Worm (Caenorhabditis elegans): ENCODE data around the gene F35B3.7.

Gene F35B3.7

ce11 chrX:17066937-17067336, 24.1 kb upstream of the F35B3.7 start:
- TF ChIP-seq flh-1 (GFP tag; optimal IDR thresholded peaks at IDR 0.05): no peak

ce11 chrX:17064820-17065219, 21.9 kb upstream of the F35B3.7 start:
- no peak for TF ChIP-seq flh-1 (GFP tag; optimal IDR thresholded peaks at IDR 0.05)
- no peak for TF ChIP-seq unc-62 (GFP tag; optimal IDR thresholded peaks at IDR 0.05)
- no peak for TF ChIP-seq pha-4 (tag; optimal IDR thresholded peaks at IDR 0.05)
- TF ChIP-seq lin-13 (tag; optimal IDR thresholded peaks at IDR 0.05): no peak
- no peak for TF ChIP-seq ceh-43 (GFP tag; optimal IDR thresholded peaks at IDR 0.05)
- no peak for TF ChIP-seq ham-2 (GFP tag; optimal IDR thresholded peaks at IDR 0.05)
- no peak for TF ChIP-seq nhr-12 (tag; optimal IDR thresholded peaks at IDR 0.05)
- no peak for TF ChIP-seq unc-120 (tag; optimal IDR thresholded peaks at IDR 0.05; ENCODE audit: poor library complexity, severe bottlenecking)
- no peak for TF ChIP-seq nhr-237 (tag; optimal IDR thresholded peaks at IDR 0.05)
- no peak for TF ChIP-seq snpc-4 (tag; optimal IDR thresholded peaks at IDR 0.05)
- TF ChIP-seq mab-5 (tag; optimal IDR thresholded peaks at IDR 0.05): no peak
- TF ChIP-seq hlh-1 (tag; optimal IDR thresholded peaks at IDR 0.05): no peak
- no peak for TF ChIP-seq mep-1 (tag; optimal IDR thresholded peaks at IDR 0.05)
- TF ChIP-seq mls-2 (tag; optimal IDR thresholded peaks at IDR 0.05): no peak
- TF ChIP-seq M03D4.4 (tag; optimal IDR thresholded peaks at IDR 0.05): no peak

- TF ChIP-seq nhr-76 (tag; optimal IDR thresholded peaks at IDR 0.05) (no peak), mls-2 (tag; optimal IDR thresholded peaks at IDR 0.05) (no peak), M03D4.4 (tag; optimal IDR thresholded peaks at IDR 0.05) (no peak), sptf-1 (tag; optimal IDR thresholded peaks at IDR 0.05) (no peak), zip-8 (tag; optimal IDR thresholded peaks at IDR 0.05) (no peak), ceh-83 (GFP tag; optimal IDR thresholded peaks at IDR 0.05) (no peak), bed-3 (GFP tag; optimal IDR thresholded peaks at IDR 0.05) (no peak), elt-1 (tag; optimal IDR thresholded peaks at IDR 0.05; ENCODE audit: borderline replicate concordance, insufficient read depth) (no peak), mab-5 (tag; optimal IDR thresholded peaks at IDR 0.05) (no peak), ztf-11 (tag; optimal IDR thresholded peaks at IDR 0.05) (no peak), blmp-1 (tag; optimal IDR thresholded peaks at IDR 0.05) (no peak), cnd-1 (tag; optimal IDR thresholded peaks at IDR 0.05) (no peak), nhr-12 (tag; optimal IDR thresholded peaks at IDR 0.05) (no peak)
Measured at ce11 chrX:17063749-17064252, 20.9 kb upstream of the F35B3.7 start.

ce11 chrX:17062165-17062564, 19.3 kb upstream of the F35B3.7 start:
- TF ChIP-seq elt-3 (tag; optimal IDR thresholded peaks at IDR 0.05): no peak
- TF ChIP-seq hlh-1 (tag; optimal IDR thresholded peaks at IDR 0.05): no peak

- TF ChIP-seq cnd-1 (tag; optimal IDR thresholded peaks at IDR 0.05): no peak
Measured at ce11 chrX:17059760-17060159, 16.9 kb upstream of the F35B3.7 start.

- TF ChIP-seq lsy-2 (tag; optimal IDR thresholded peaks at IDR 0.05) (no peak), sem-2 (GFP tag; optimal IDR thresholded peaks at IDR 0.05) (no peak)
Measured at ce11 chrX:17058340-17058739, 15.5 kb upstream of the F35B3.7 start.

- no peak for TF ChIP-seq unc-120 (tag; optimal IDR thresholded peaks at IDR 0.05; ENCODE audit: poor library complexity, severe bottlenecking)
- TF ChIP-seq zip-8 (tag; optimal IDR thresholded peaks at IDR 0.05): peak; percentile 41
Measured at ce11 chrX:17055836-17056783, 13.2 kb upstream of the F35B3.7 start.
